In genomic region chrII:9646122-9646555, ce11 we compare ENCODE assay signal across 4 worm cellular contexts.
TF ChIP-seq lines count a peak whose summit lies in the region.

No protein-coding gene starts in this region.

TF ChIP-seq in whole organism, L2 larva, 48 proteins besides CTCF, POLR2A, EP300 and RAD21 (continued from another document):
- TF ChIP-seq ceh-16 (tag; optimal IDR thresholded peaks at IDR 0.05; lab: Kevin White, UChicago) (peak; percentile 35), mdl-1 (tag; optimal IDR thresholded peaks at IDR 0.05; lab: Kevin White, UChicago) (peak in 1 of 2 experiments; percentile 39), sma-3 (GFP tag; optimal IDR thresholded peaks at IDR 0.05; lab: Kevin White, UChicago) (peak; percentile 51), Y55F3AM.14 (GFP tag; optimal IDR thresholded peaks at IDR 0.05; lab: Kevin White, UChicago) (peak; percentile 75), alr-1 (tag; optimal IDR thresholded peaks at IDR 0.05; lab: Kevin White, UChicago) (no peak), nhr-237 (tag; optimal IDR thresholded peaks at IDR 0.05; lab: Kevin White, UChicago) (no peak), elt-3 (tag; optimal IDR thresholded peaks at IDR 0.05; lab: Kevin White, UChicago) (no peak), sem-4 (tag; optimal IDR thresholded peaks at IDR 0.05; lab: Kevin White, UChicago) (peak; percentile 73), gmeb-1 (tag; optimal IDR thresholded peaks at IDR 0.05; lab: Kevin White, UChicago) (peak; percentile 16), lin-11 (tag; optimal IDR thresholded peaks at IDR 0.05; lab: Kevin White, UChicago) (peak; percentile 35), blmp-1 (tag; optimal IDR thresholded peaks at IDR 0.05; lab: Kevin White, UChicago; ENCODE audit: insufficient read depth) (peak; percentile 78), nhr-21 (tag; optimal IDR thresholded peaks at IDR 0.05; lab: Kevin White, UChicago) (peak; percentile 53)

TF ChIP-seq in whole organism, L4 larva, 104 proteins besides CTCF, POLR2A, EP300 and RAD21 (continued from another document and continues in another):
- TF ChIP-seq nhr-42 (GFP tag; IDR thresholded peaks at IDR 0.05; lab: Robert Waterston, UW) (no peak), fkh-10 (GFP tag; optimal IDR thresholded peaks at IDR 0.05; lab: Kevin White, UChicago) (no peak), nhr-41 (GFP tag; IDR thresholded peaks at IDR 0.05; lab: Robert Waterston, UW) (no peak), ceh-32 (tag; optimal IDR thresholded peaks at IDR 0.05; lab: Kevin White, UChicago; ENCODE audit: poor library complexity) (no peak), ceh-44 (GFP tag; IDR thresholded peaks at IDR 0.05; lab: Robert Waterston, UW) (no peak), aha-1 (tag; lab: Kevin White, UChicago) (no peak), egl-43 (GFP tag; IDR thresholded peaks at IDR 0.05; lab: Robert Waterston, UW) (peak; percentile 62), nhr-6 (tag; optimal IDR thresholded peaks at IDR 0.05; lab: Kevin White, UChicago) (peak; percentile 45), zfp-2 (tag; optimal IDR thresholded peaks at IDR 0.05; lab: Kevin White, UChicago) (no peak), mdt-29 (GFP tag; IDR thresholded peaks at IDR 0.05; lab: Robert Waterston, UW) (no peak), vab-7 (GFP tag; IDR thresholded peaks at IDR 0.05; lab: Robert Waterston, UW) (no peak), lsy-2 (tag; optimal IDR thresholded peaks at IDR 0.05; lab: Kevin White, UChicago) (peak; percentile 62 to 70), Y5F2A.4 (GFP tag; optimal IDR thresholded peaks at IDR 0.05; lab: Kevin White, UChicago) (no peak), hif-1 (tag; optimal IDR thresholded peaks at IDR 0.05; lab: Kevin White, UChicago) (peak in 1 of 2 experiments; percentile 53), ztf-11 (tag; optimal IDR thresholded peaks at IDR 0.05; lab: Kevin White, UChicago) (no peak), D1046.2 (GFP tag; IDR thresholded peaks at IDR 0.05; lab: Robert Waterston, UW) (no peak), dpl-1 (GFP tag; optimal IDR thresholded peaks at IDR 0.05; lab: Kevin White, UChicago) (peak; percentile 14), Y105C5A.15 (GFP tag; IDR thresholded peaks at IDR 0.05; lab: Robert Waterston, UW) (no peak), nhr-25 (tag; optimal IDR thresholded peaks at IDR 0.05; lab: Kevin White, UChicago; ENCODE audit: borderline replicate concordance, insufficient read depth) (no peak), lin-15B (tag; optimal IDR thresholded peaks at IDR 0.05; lab: Kevin White, UChicago) (no peak), dmd-8 (GFP tag; IDR thresholded peaks at IDR 0.05; lab: Robert Waterston, UW) (no peak), daf-8 (GFP tag; IDR thresholded peaks at IDR 0.05; lab: Robert Waterston, UW) (no peak), ZK546.5 (tag; optimal IDR thresholded peaks at IDR 0.05; lab: Kevin White, UChicago) (no peak), nhr-10 (tag; optimal IDR thresholded peaks at IDR 0.05; lab: Kevin White, UChicago) (no peak), zip-2 (tag; optimal IDR thresholded peaks at IDR 0.05; lab: Kevin White, UChicago) (no peak), nhr-102 (tag; optimal IDR thresholded peaks at IDR 0.05; lab: Kevin White, UChicago) (no peak), aly-2 (tag; optimal IDR thresholded peaks at IDR 0.05; lab: Kevin White, UChicago) (no peak), pha-4 (GFP tag; IDR thresholded peaks at IDR 0.05; lab: Robert Waterston, UW) (no peak), pha-4 (tag; optimal IDR thresholded peaks at IDR 0.05; lab: Kevin White, UChicago) (no peak), mdl-1 (tag; optimal IDR thresholded peaks at IDR 0.05; lab: Kevin White, UChicago) (peak in 1 of 2 experiments; percentile 74), madf-5 (GFP tag; IDR thresholded peaks at IDR 0.05; lab: Robert Waterston, UW) (no peak), rbr-2 (tag; optimal IDR thresholded peaks at IDR 0.05; lab: Kevin White, UChicago) (peak; percentile 77), egl-27 (tag; optimal IDR thresholded peaks at IDR 0.05; lab: Kevin White, UChicago) (no peak), R02D3.7 (tag; optimal IDR thresholded peaks at IDR 0.05; lab: Kevin White, UChicago) (no peak), zip-11 (GFP tag; IDR thresholded peaks at IDR 0.05; lab: Robert Waterston, UW) (no peak), lin-1 (GFP tag; IDR thresholded peaks at IDR 0.05; lab: Robert Waterston, UW) (no peak), ama-1 (optimal IDR thresholded peaks at IDR 0.05; lab: Kevin White, UChicago) (peak; percentile 40), T20F7.1 (GFP tag; optimal IDR thresholded peaks at IDR 0.05; lab: Kevin White, UChicago) (peak; percentile 8), skn-1 (tag; optimal IDR thresholded peaks at IDR 0.05; lab: Kevin White, UChicago) (no peak), snpc-4 (tag; optimal IDR thresholded peaks at IDR 0.05; lab: Kevin White, UChicago) (no peak), lin-39 (tag; optimal IDR thresholded peaks at IDR 0.05; lab: Kevin White, UChicago) (no peak), cey-2 (tag; optimal IDR thresholded peaks at IDR 0.05; lab: Kevin White, UChicago; ENCODE audit: borderline replicate concordance, insufficient read depth) (no peak)

TF ChIP-seq in whole organism, late embryonic, 69 proteins besides CTCF, POLR2A, EP300 and RAD21 (continued from another document):
- TF ChIP-seq rnt-1 (tag; optimal IDR thresholded peaks at IDR 0.05; lab: Kevin White, UChicago) (peak; percentile 59), pros-1 (tag; optimal IDR thresholded peaks at IDR 0.05; lab: Kevin White, UChicago) (peak; percentile 78), zip-5 (tag; optimal IDR thresholded peaks at IDR 0.05; lab: Kevin White, UChicago) (no peak), fkh-6 (tag; optimal IDR thresholded peaks at IDR 0.05; lab: Kevin White, UChicago) (no peak), npax-4 (tag; optimal IDR thresholded peaks at IDR 0.05; lab: Kevin White, UChicago) (no peak), hlh-15 (tag; optimal IDR thresholded peaks at IDR 0.05; lab: Kevin White, UChicago) (no peak), ceh-24 (tag; optimal IDR thresholded peaks at IDR 0.05; lab: Kevin White, UChicago) (no peak), unc-42 (tag; optimal IDR thresholded peaks at IDR 0.05; lab: Kevin White, UChicago) (peak; percentile 19), eyg-1 (tag; optimal IDR thresholded peaks at IDR 0.05; lab: Kevin White, UChicago) (no peak), ama-1 (optimal IDR thresholded peaks at IDR 0.05; lab: Kevin White, UChicago) (no peak), ref-2 (tag; optimal IDR thresholded peaks at IDR 0.05; lab: Kevin White, UChicago) (peak; percentile 72), pax-1 (tag; optimal IDR thresholded peaks at IDR 0.05; lab: Kevin White, UChicago) (no peak), nhr-11 (tag; optimal IDR thresholded peaks at IDR 0.05; lab: Kevin White, UChicago) (no peak), K09A11.1 (tag; optimal IDR thresholded peaks at IDR 0.05; lab: Kevin White, UChicago; ENCODE audit: insufficient read depth) (peak; percentile 31), ceh-22 (tag; optimal IDR thresholded peaks at IDR 0.05; lab: Kevin White, UChicago) (no peak), nhr-232 (tag; optimal IDR thresholded peaks at IDR 0.05; lab: Kevin White, UChicago) (no peak), sox-2 (GFP tag; IDR thresholded peaks at IDR 0.05; lab: Robert Waterston, UW) (no peak), pag-3 (tag; optimal IDR thresholded peaks at IDR 0.05; lab: Kevin White, UChicago; ENCODE audit: borderline replicate concordance) (no peak), ceh-45 (GFP tag; IDR thresholded peaks at IDR 0.05; lab: Robert Waterston, UW) (no peak), madf-2 (tag; optimal IDR thresholded peaks at IDR 0.05; lab: Kevin White, UChicago) (no peak), elt-2 (tag; optimal IDR thresholded peaks at IDR 0.05; lab: Kevin White, UChicago) (no peak), sdc-2 (tag; optimal IDR thresholded peaks at IDR 0.05; lab: Kevin White, UChicago) (peak; percentile 13), unc-86 (tag; optimal IDR thresholded peaks at IDR 0.05; lab: Kevin White, UChicago) (no peak), F13H6.1 (tag; optimal IDR thresholded peaks at IDR 0.05; lab: Kevin White, UChicago) (no peak), nfya-1 (tag; optimal IDR thresholded peaks at IDR 0.05; lab: Kevin White, UChicago) (peak; percentile 89), elt-4 (tag; optimal IDR thresholded peaks at IDR 0.05; lab: Kevin White, UChicago) (no peak), tbx-2 (tag; optimal IDR thresholded peaks at IDR 0.05; lab: Kevin White, UChicago) (peak; percentile 66), ceh-48 (tag; optimal IDR thresholded peaks at IDR 0.05; lab: Kevin White, UChicago) (peak; percentile 80), ceh-2 (tag; optimal IDR thresholded peaks at IDR 0.05; lab: Kevin White, UChicago) (peak; percentile 45), pha-4 (tag; optimal IDR thresholded peaks at IDR 0.05; lab: Kevin White, UChicago) (no peak), pqm-1 (tag; optimal IDR thresholded peaks at IDR 0.05; lab: Kevin White, UChicago) (no peak), Y22D7AL.16 (tag; optimal IDR thresholded peaks at IDR 0.05; lab: Kevin White, UChicago) (no peak), K02D7.2 (tag; optimal IDR thresholded peaks at IDR 0.05; lab: Kevin White, UChicago) (no peak), ttx-3 (tag; optimal IDR thresholded peaks at IDR 0.05; lab: Kevin White, UChicago) (no peak), T23F11.4 (GFP tag; optimal IDR thresholded peaks at IDR 0.05; lab: Kevin White, UChicago) (no peak), hlh-13 (GFP tag; optimal IDR thresholded peaks at IDR 0.05; lab: Kevin White, UChicago) (no peak), fax-1 (tag; optimal IDR thresholded peaks at IDR 0.05; lab: Kevin White, UChicago) (no peak), ceh-18 (tag; optimal IDR thresholded peaks at IDR 0.05; lab: Kevin White, UChicago) (peak; percentile 56), mec-3 (tag; optimal IDR thresholded peaks at IDR 0.05; lab: Kevin White, UChicago; ENCODE audit: borderline replicate concordance) (no peak), hlh-30 (tag; optimal IDR thresholded peaks at IDR 0.05; lab: Kevin White, UChicago; ENCODE audit: insufficient read depth) (peak; percentile 85), C38D4.7 (GFP tag; optimal IDR thresholded peaks at IDR 0.05; lab: Kevin White, UChicago) (no peak), ceh-9 (tag; optimal IDR thresholded peaks at IDR 0.05; lab: Kevin White, UChicago) (no peak), ahr-1 (tag; optimal IDR thresholded peaks at IDR 0.05; lab: Kevin White, UChicago) (no peak)

TF ChIP-seq in whole organism, mixed stage, embryonic, 35 proteins besides CTCF, POLR2A, EP300 and RAD21 (continued from another document):
- TF ChIP-seq mep-1 (tag; optimal IDR thresholded peaks at IDR 0.05; lab: Kevin White, UChicago), result peak; percentile 91
- TF ChIP-seq unc-120 (tag; optimal IDR thresholded peaks at IDR 0.05; lab: Kevin White, UChicago; ENCODE audit: poor library complexity, severe bottlenecking), result peak; percentile 22
- peak; percentile 68 for TF ChIP-seq blmp-1 (tag; optimal IDR thresholded peaks at IDR 0.05; lab: Kevin White, UChicago)
- peak; percentile 46 for TF ChIP-seq lin-32 (GFP tag; optimal IDR thresholded peaks at IDR 0.05; lab: Kevin White, UChicago)
- TF ChIP-seq ceh-83 (GFP tag; optimal IDR thresholded peaks at IDR 0.05; lab: Kevin White, UChicago), result no peak
